Worm (Caenorhabditis elegans) whole organism, L2 larva: ENCODE data around the gene Y14H12B.1.

Source experiments
- ZK546.5 ChIP-seq: sonication (generic microtip); optimal IDR thresholded peaks from 2 replicates; lab custom pipeline; 2017; ENCODE audit warnings: missing biosample characterization, missing genetic modification characterization
- nhr-237 ChIP-seq: fragments of 150-350 bp; optimal IDR thresholded peaks from 2 replicates; lab custom pipeline; 2014; ENCODE audit warnings: missing biosample characterization, missing genetic modification characterization
- skn-1 ChIP-seq: sonication (generic microtip); optimal IDR thresholded peaks from 2 replicates; lab custom pipeline; 2017; ENCODE audit warnings: missing biosample characterization, missing genetic modification characterization
- zag-1 ChIP-seq: fragments of 150-350 bp; optimal IDR thresholded peaks from 2 replicates; lab custom pipeline; 2014; ENCODE audit warnings: missing biosample characterization, missing genetic modification characterization
- ztf-4 ChIP-seq: fragments of 150-350 bp; optimal IDR thresholded peaks from 2 replicates; lab custom pipeline; 2014; ENCODE audit warnings: missing biosample characterization, missing genetic modification characterization

DNA sequence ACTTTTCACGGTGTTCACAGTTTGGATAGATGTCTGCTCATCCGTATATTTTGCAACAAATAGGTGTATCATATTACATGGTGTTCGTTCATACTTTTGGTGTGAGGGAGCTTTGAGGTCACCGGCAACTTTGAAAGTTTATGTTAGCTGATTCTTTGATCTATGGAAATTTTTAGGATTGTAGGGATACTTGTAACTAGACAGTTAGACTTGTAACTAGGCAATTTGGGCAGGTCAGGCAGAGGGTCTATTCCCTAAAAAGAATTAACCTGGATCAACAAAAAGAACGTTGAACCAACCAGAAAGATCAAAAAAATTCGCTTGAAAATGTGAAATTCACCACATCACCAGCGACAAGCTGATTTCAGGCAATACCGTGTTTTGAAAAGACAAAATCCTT, 40.3 kb upstream of the Y14H12B.1 start:
- TF ChIP-seq ztf-4 (tag; lab: Kevin White, UChicago) (no peak), skn-1 (no peak), nhr-237 (tag; lab: Kevin White, UChicago) (no peak), ZK546.5 (tag; lab: Kevin White, UChicago) (no peak), zag-1 (tag; lab: Kevin White, UChicago) (no peak)
